Fruit fly (Drosophila melanogaster): ENCODE measurements around the gene bgm.

Gene bgm

dm6 chr2L:14047170-14047632, 34.4 kb downstream of the bgm start, which contains the start of gene NimC4 (continued):
- no peak for TF ChIP-seq Hr39 (optimal IDR thresholded peaks at IDR 0.05)
- TF ChIP-seq CG6683 (GFP tag; optimal IDR thresholded peaks at IDR 0.05), result no peak
- peak; percentile 74 for TF ChIP-seq CG8388 (GFP tag; optimal IDR thresholded peaks at IDR 0.05)
- peak; percentile 53; the same call in 1 of the 2 replicates for TF ChIP-seq ttk (GFP tag; IDR thresholded peaks at IDR 0.05)
- TF ChIP-seq Ptx1 (GFP tag; IDR thresholded peaks at IDR 0.05), result peak; percentile 52; the same call in 1 of the 2 replicates
- TF ChIP-seq CG2712 (tag; optimal IDR thresholded peaks at IDR 0.05), result peak; percentile 95
- TF ChIP-seq oc (tag; optimal IDR thresholded peaks at IDR 0.05), result peak; percentile 2
- TF ChIP-seq CG3847 (GFP tag; IDR thresholded peaks at IDR 0.05), result no peak
- TF ChIP-seq CG8089 (GFP tag; optimal IDR thresholded peaks at IDR 0.05), result peak; percentile 70
- TF ChIP-seq ara (GFP tag; IDR thresholded peaks at IDR 0.05), result peak; percentile 97
- peak; percentile 28 for TF ChIP-seq CG17802 (tag; optimal IDR thresholded peaks at IDR 0.05)
- peak in 1 of 3 experiments; percentile 80 for TF ChIP-seq Stat92E (GFP tag; optimal IDR thresholded peaks at IDR 0.05)
- TF ChIP-seq Vsx1 (GFP tag; optimal IDR thresholded peaks at IDR 0.05), result peak; percentile 26
- TF ChIP-seq salm (tag; optimal IDR thresholded peaks at IDR 0.05), result peak; percentile 15
- TF ChIP-seq HHEX (GFP tag; optimal IDR thresholded peaks at IDR 0.05), result peak; percentile 12
- peak; percentile 52 for TF ChIP-seq CG18764 (GFP tag; optimal IDR thresholded peaks at IDR 0.05)
- no peak for TF ChIP-seq CG6765 (GFP tag; optimal IDR thresholded peaks at IDR 0.05)
- peak; percentile 88 for TF ChIP-seq croc (GFP tag; conservative IDR thresholded peaks at IDR 0.05)
- TF ChIP-seq toy (GFP tag; IDR thresholded peaks at IDR 0.05), result 0 out of 2 replicates have a peak, but pooled peaks have one; percentile 35
- TF ChIP-seq ab (GFP tag; optimal IDR thresholded peaks at IDR 0.05), result peak; percentile 38
- TF ChIP-seq p53 (GFP tag; optimal IDR thresholded peaks at IDR 0.05), result peak; percentile 38
- peak; percentile 80 for TF ChIP-seq Camta (GFP tag; optimal IDR thresholded peaks at IDR 0.05)
- no peak for TF ChIP-seq knrl (GFP tag; IDR thresholded peaks at IDR 0.05; ENCODE audit: partially characterized antibody)
- peak; percentile 81 for TF ChIP-seq CG12744 (GFP tag; optimal IDR thresholded peaks at IDR 0.05)
- peak; percentile 66 for TF ChIP-seq CoRest (tag; optimal IDR thresholded peaks at IDR 0.05)
- no peak for TF ChIP-seq klu (GFP tag; IDR thresholded peaks at IDR 0.05)
- TF ChIP-seq chif (GFP tag; optimal IDR thresholded peaks at IDR 0.05), result peak; percentile 72 to 94
- TF ChIP-seq scrt (GFP tag; optimal IDR thresholded peaks at IDR 0.05), result no peak
- TF ChIP-seq CG15514 (GFP tag; optimal IDR thresholded peaks at IDR 0.05), result no peak
- TF ChIP-seq pita (GFP tag; optimal IDR thresholded peaks at IDR 0.05), result no peak
- TF ChIP-seq lilli (GFP tag; optimal IDR thresholded peaks at IDR 0.05), result peak; percentile 77
- TF ChIP-seq CG33557 (GFP tag; optimal IDR thresholded peaks at IDR 0.05), result peak; percentile 84
- peak; percentile 6 for TF ChIP-seq CG1792 (GFP tag; optimal IDR thresholded peaks at IDR 0.05)
- TF ChIP-seq Usf (GFP tag; optimal IDR thresholded peaks at IDR 0.05), result peak; percentile 71
- peak; percentile 96 for TF ChIP-seq zfh1 (GFP tag; IDR thresholded peaks at IDR 0.05)
- TF ChIP-seq CG4328 (GFP tag; optimal IDR thresholded peaks at IDR 0.05), result peak; percentile 26
- TF ChIP-seq her (GFP tag; optimal IDR thresholded peaks at IDR 0.05), result peak; percentile 33
- TF ChIP-seq hbn (GFP tag; IDR thresholded peaks at IDR 0.05; ENCODE audit: partially characterized antibody), result no peak
- peak; percentile 36 for TF ChIP-seq CG15073 (GFP tag; optimal IDR thresholded peaks at IDR 0.05)
- TF ChIP-seq D (optimal IDR thresholded peaks at IDR 0.05), result no peak
- TF ChIP-seq D (GFP tag; optimal IDR thresholded peaks at IDR 0.05), result peak; percentile 79
- TF ChIP-seq CG10209 (GFP tag; optimal IDR thresholded peaks at IDR 0.05), result peak; percentile 76
- TF ChIP-seq dmrt11E (tag; optimal IDR thresholded peaks at IDR 0.05), result peak; percentile 98
- TF ChIP-seq trh (GFP tag; optimal IDR thresholded peaks at IDR 0.05), result peak; percentile 58
- no peak for TF ChIP-seq Fer3 (tag; optimal IDR thresholded peaks at IDR 0.05)
- no peak for TF ChIP-seq sc (optimal IDR thresholded peaks at IDR 0.05)
- peak; percentile 68 for TF ChIP-seq sc (GFP tag; optimal IDR thresholded peaks at IDR 0.05)
- peak; percentile 49 for TF ChIP-seq crc (GFP tag; optimal IDR thresholded peaks at IDR 0.05)
- TF ChIP-seq wek (GFP tag; optimal IDR thresholded peaks at IDR 0.05), result no peak
- 0 out of 2 replicates have a peak, but pooled peaks have one; percentile 48 for TF ChIP-seq E2f1 (GFP tag; IDR thresholded peaks at IDR 0.05)
- TF ChIP-seq mld (GFP tag; IDR thresholded peaks at IDR 0.05; ENCODE audit: partially characterized antibody), result no peak

Data from whole organism, embryonic.